Worm (Caenorhabditis elegans) whole organism, midembryonic: ENCODE results near the gene lias-1.

Experiments
- cog-1 ChIP-seq: sonication (generic microtip); optimal IDR thresholded peaks from 2 replicates; lab custom pipeline; 2016; ENCODE audit warnings: missing genetic modification characterization, missing compliant biosample characterization
- flt-1 ChIP-seq: fragments of 200-800 bp; sonication (Bioruptor generic); IDR thresholded peaks from 2 replicates; pipeline ENCODE4 v1.3.6; 2022; ENCODE audit warnings: missing genetic modification characterization, missing compliant biosample characterization
- med-1 ChIP-seq: sonication (generic microtip); optimal IDR thresholded peaks from 2 replicates; lab custom pipeline; 2017; ENCODE audit warnings: missing genetic modification characterization, mild to moderate bottlenecking, missing compliant biosample characterization, antibody characterized with exemption, missing genetic modification reagents; ENCODE audit not compliant: insufficient read depth
- ztf-23 ChIP-seq: fragments of 200-800 bp; sonication (Bioruptor generic); IDR thresholded peaks from 2 replicates; pipeline ENCODE4 v1.3.6; 2022; ENCODE audit warnings: missing genetic modification reagents, missing genetic modification characterization, missing compliant biosample characterization
- ztf-29 ChIP-seq: fragments of 200-800 bp; sonication (Bioruptor generic); IDR thresholded peaks from 2 replicates; pipeline ENCODE4 v1.3.6; 2022; ENCODE audit warnings: missing genetic modification reagents, missing genetic modification characterization, missing compliant biosample characterization

DNA sequence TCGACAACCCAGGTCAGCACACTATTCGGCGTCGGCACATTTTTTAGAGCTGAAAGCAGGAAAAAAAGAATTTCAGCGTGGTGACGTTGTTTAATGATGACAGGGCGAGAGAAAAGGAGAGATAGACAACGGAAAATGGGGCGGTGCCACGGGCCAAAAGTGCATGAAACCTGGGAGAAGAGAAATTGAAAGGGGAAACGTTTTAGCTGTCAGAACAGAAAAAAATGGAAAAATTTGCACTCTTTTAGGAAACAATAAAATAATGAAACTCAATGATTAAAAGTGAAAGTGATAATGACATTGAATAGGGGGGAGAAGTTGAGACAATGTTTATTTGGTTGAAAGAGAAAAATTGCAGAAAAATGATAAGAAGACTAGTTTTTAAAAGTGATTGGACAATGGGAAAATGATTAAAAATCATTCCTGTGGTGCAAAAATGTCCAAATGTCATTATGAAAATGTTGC, 24.9 kb upstream of the lias-1 start, which contains the start of gene pitp-1:
- TF ChIP-seq med-1 (GFP tag; lab: Kevin White, UChicago) (no peak), ztf-23 (GFP tag; lab: Robert Waterston, UW) (no peak), ztf-29 (GFP tag; lab: Robert Waterston, UW) (no peak), cog-1 (no peak), flt-1 (GFP tag; lab: Robert Waterston, UW) (no peak)
